Fruit fly (Drosophila melanogaster): Measurements from ENCODE around the gene Set8.

Gene Set8

DNA sequence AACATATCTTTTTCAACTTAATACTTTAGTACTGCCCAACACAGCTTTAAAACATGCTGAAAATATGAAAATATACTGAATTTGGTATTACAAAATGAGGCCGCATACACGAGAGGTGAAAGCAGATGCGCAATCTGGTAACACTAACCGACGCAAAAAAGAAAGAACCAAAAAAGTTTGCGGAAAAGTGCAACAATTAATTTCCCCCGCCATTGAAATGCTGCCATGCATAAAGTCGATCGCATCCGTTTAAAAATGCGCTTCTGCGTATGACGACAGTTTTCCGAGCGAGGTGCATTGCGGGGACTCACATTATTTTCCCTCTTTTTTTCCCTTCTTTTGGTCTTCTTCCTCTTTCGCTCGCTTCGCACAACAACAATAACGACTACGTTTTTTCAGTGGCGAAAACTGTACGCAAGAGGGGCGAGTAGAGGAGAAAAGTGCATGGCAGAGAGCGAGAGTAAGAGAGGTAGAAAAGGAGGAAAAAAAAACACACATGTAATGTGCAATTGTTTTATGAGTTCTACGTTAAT lies at the start of gene Set8 (continued):
- TF ChIP-seq CrebB (tag; optimal IDR thresholded peaks at IDR 0.05) (no peak), insv (GFP tag; optimal IDR thresholded peaks at IDR 0.05) (peak in 1 of 2 experiments; percentile 7), shn (GFP tag; optimal IDR thresholded peaks at IDR 0.05) (no peak), NC2β (GFP tag; optimal IDR thresholded peaks at IDR 0.05) (peak; percentile 3), CG10565 (GFP tag; optimal IDR thresholded peaks at IDR 0.05) (no peak), CG13287 (GFP tag; IDR thresholded peaks at IDR 0.05; ENCODE audit: partially characterized antibody) (peak; percentile 57; the same call in 1 of the 2 replicates), CG15696 (tag; optimal IDR thresholded peaks at IDR 0.05) (no peak), E2f2 (GFP tag; IDR thresholded peaks at IDR 0.05) (0 out of 2 replicates have a peak, but pooled peaks have one; percentile 30), eve (GFP tag; optimal IDR thresholded peaks at IDR 0.05) (no peak), CG15601 (tag; optimal IDR thresholded peaks at IDR 0.05) (peak; percentile 44), stwl (tag; optimal IDR thresholded peaks at IDR 0.05) (peak; percentile 99), CG1602 (GFP tag; optimal IDR thresholded peaks at IDR 0.05) (no peak), CG2199 (GFP tag; IDR thresholded peaks at IDR 0.05) (no peak), unc-4 (GFP tag; IDR thresholded peaks at IDR 0.05; ENCODE audit: partially characterized antibody) (0 out of 2 replicates have a peak, but pooled peaks have one; percentile 15), CG3847 (GFP tag; IDR thresholded peaks at IDR 0.05) (no peak), CG9797 (GFP tag; optimal IDR thresholded peaks at IDR 0.05) (peak; percentile 91), YL-1 (GFP tag; optimal IDR thresholded peaks at IDR 0.05) (peak; percentile 87), sqz (GFP tag; optimal IDR thresholded peaks at IDR 0.05) (peak; percentile 95), CG10267 (tag; optimal IDR thresholded peaks at IDR 0.05) (peak; percentile 90), nom (GFP tag; optimal IDR thresholded peaks at IDR 0.05) (peak; percentile 82), Dbx (GFP tag; IDR thresholded peaks at IDR 0.05) (0 out of 3 replicates have a peak, but pooled peaks have one; percentile 30), CG17802 (tag; optimal IDR thresholded peaks at IDR 0.05) (no peak), CG13624 (GFP tag; optimal IDR thresholded peaks at IDR 0.05) (peak; percentile 0), esg (GFP tag; conservative IDR thresholded peaks at IDR 0.05) (no peak), Aef1 (GFP tag; IDR thresholded peaks at IDR 0.05) (0 out of 3 replicates have a peak, but pooled peaks have one; percentile 17), hbn (GFP tag; IDR thresholded peaks at IDR 0.05; ENCODE audit: partially characterized antibody) (peak; percentile 35; the same call in 1 of the 2 replicates), wor (GFP tag; IDR thresholded peaks at IDR 0.05) (no peak), Ets97D (GFP tag; optimal IDR thresholded peaks at IDR 0.05) (peak; percentile 68), CG8290 (GFP tag; optimal IDR thresholded peaks at IDR 0.05) (peak; percentile 19), CG8290 (tag; optimal IDR thresholded peaks at IDR 0.05) (no peak), Dll (GFP tag; IDR thresholded peaks at IDR 0.05; ENCODE audit: partially characterized antibody) (peak; percentile 38; the same call in 2 of the 4 replicates), pfk (GFP tag; optimal IDR thresholded peaks at IDR 0.05) (no peak), trem (tag; optimal IDR thresholded peaks at IDR 0.05) (peak; percentile 82), sna (GFP tag; IDR thresholded peaks at IDR 0.05; ENCODE audit: partially characterized antibody) (peak; percentile 31; the same call in 1 of the 2 replicates), ham (GFP tag; IDR thresholded peaks at IDR 0.05) (no peak), bowl (GFP tag; IDR thresholded peaks at IDR 0.05) (no peak), gfzf (GFP tag; optimal IDR thresholded peaks at IDR 0.05) (peak; percentile 94), Sin3A (optimal IDR thresholded peaks at IDR 0.05) (peak; percentile 48), Drgx (GFP tag; IDR thresholded peaks at IDR 0.05) (peak; percentile 63; the same call in 1 of the 2 replicates), CG6175 (GFP tag; IDR thresholded peaks at IDR 0.05) (no peak), Stat92E (GFP tag; optimal IDR thresholded peaks at IDR 0.05) (peak in 1 of 3 experiments; percentile 80), CG17829 (tag; optimal IDR thresholded peaks at IDR 0.05) (peak; percentile 5), CG4360 (GFP tag; IDR thresholded peaks at IDR 0.05) (peak; percentile 88), CG12659 (GFP tag; optimal IDR thresholded peaks at IDR 0.05) (peak; percentile 60), bsh (GFP tag; optimal IDR thresholded peaks at IDR 0.05) (peak in 1 of 2 experiments; percentile 69), Awh (GFP tag; IDR thresholded peaks at IDR 0.05) (no peak), CG2116 (GFP tag; optimal IDR thresholded peaks at IDR 0.05) (peak; percentile 25), CG18262 (tag; optimal IDR thresholded peaks at IDR 0.05) (no peak), pb (GFP tag; optimal IDR thresholded peaks at IDR 0.05) (no peak)

Measured in whole organism, embryonic.